Fruit fly (Drosophila melanogaster) S2 (cell line): ENCODE data around the gene kek4.

Experiments
- CG8478 ChIP-seq: fragments of >200 bp; optimal IDR thresholded peaks from 2 replicates; lab custom pipeline; 2018
- CTCF ChIP-seq, 2 experiments: fragments of >200 bp; optimal IDR thresholded peaks; 2 replicates each; lab custom pipeline; 2018

kek4 gene

dm6 chr2L:13190534-13190933 is 24.6 kb downstream of the kek4 start:
- no peak for TF ChIP-seq CTCF (optimal IDR thresholded peaks at IDR 0.05; lab: Kevin White, UChicago)
- no peak for TF ChIP-seq CG8478

DNA sequence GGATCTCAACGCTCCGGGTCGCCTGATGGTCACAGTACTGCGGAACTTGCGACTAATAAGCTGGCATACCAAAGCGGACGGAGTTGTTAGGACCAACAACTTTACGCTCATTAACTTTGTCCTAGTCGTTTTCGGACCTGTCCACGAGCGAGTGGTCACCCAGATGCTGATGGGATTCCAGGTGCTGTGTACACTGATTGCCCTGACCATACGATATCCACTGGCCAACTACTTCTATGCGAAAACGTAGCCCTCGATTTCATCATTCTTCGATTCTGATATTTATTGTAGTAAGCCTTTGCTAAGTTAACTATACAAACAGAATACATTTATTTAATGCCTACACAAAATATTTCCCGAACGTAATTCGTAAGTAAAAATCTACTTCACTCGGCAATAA is 32.0 kb downstream of the kek4 start, which contains the start of gene Rsph1:
Gene Rsph1 (plus strand): TSS at position 301 of the 400 bp plus-strand sequence.
- no peak for TF ChIP-seq CG8478
- TF ChIP-seq CTCF (optimal IDR thresholded peaks at IDR 0.05; lab: Kevin White, UChicago): no peak

DNA sequence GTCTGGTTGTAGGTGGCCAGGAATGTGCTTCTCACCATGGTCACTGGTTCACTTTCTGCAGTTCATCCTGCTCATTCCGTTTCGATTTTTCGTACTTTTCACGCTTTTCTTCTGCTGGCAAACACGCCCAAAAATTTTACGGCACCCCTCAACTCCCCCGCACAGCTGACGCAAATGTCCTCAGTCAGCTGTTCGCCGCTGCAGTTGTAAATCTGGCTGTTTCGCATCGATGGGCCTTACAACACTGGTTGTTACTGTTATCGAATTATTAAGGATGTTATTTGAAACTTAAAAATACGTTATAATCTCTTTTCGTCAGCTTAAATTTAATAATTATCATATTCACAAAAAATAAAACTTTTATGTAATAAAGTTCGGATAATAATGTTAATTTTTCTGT is 32.7 kb downstream of the kek4 start, which contains the start of gene Mgat3:
Gene Mgat3 (minus strand): TSS at position 182 of the 400 bp plus-strand sequence.
- no peak for TF ChIP-seq CTCF (optimal IDR thresholded peaks at IDR 0.05; lab: Kevin White, UChicago)
- no peak for TF ChIP-seq CG8478

- TF ChIP-seq CG8478 (no peak), CTCF (optimal IDR thresholded peaks at IDR 0.05; lab: Kevin White, UChicago) (no peak)
These were observed 36.1 kb downstream of the kek4 start, which contains the start of gene Alg7 for dm6 chr2L:13179095-13179494. TSS of gene Alg7 (plus strand) at chr2L:13179247.

dm6 chr2L:13176701-13177249 is 38.4 kb downstream of the kek4 start, which contains the start of the genes Sfmbt and CG5439:
TSS of gene Sfmbt (minus strand) at chr2L:13176785.
TSS of gene CG5439 (plus strand) at chr2L:13177150.
- TF ChIP-seq CTCF (optimal IDR thresholded peaks at IDR 0.05; lab: Kevin White, UChicago) (peak in 1 of 2 experiments; percentile 9), CG8478 (no peak)

dm6 chr2L:13176123-13176522 is 39.0 kb downstream of the kek4 start, which contains the start of gene CG43925:
TSS of gene CG43925 (plus strand) at chr2L:13176423.
- TF ChIP-seq CTCF (optimal IDR thresholded peaks at IDR 0.05; lab: Kevin White, UChicago) (no peak), CG8478 (no peak)

dm6 chr2L:13165802-13166347 is 49.3 kb downstream of the kek4 start, which contains the start of gene DnaJ-H:
TSS of gene DnaJ-H (minus strand) at chr2L:13166072.
- TF ChIP-seq CG8478 (no peak), CTCF (optimal IDR thresholded peaks at IDR 0.05; lab: Kevin White, UChicago) (no peak)

DNA sequence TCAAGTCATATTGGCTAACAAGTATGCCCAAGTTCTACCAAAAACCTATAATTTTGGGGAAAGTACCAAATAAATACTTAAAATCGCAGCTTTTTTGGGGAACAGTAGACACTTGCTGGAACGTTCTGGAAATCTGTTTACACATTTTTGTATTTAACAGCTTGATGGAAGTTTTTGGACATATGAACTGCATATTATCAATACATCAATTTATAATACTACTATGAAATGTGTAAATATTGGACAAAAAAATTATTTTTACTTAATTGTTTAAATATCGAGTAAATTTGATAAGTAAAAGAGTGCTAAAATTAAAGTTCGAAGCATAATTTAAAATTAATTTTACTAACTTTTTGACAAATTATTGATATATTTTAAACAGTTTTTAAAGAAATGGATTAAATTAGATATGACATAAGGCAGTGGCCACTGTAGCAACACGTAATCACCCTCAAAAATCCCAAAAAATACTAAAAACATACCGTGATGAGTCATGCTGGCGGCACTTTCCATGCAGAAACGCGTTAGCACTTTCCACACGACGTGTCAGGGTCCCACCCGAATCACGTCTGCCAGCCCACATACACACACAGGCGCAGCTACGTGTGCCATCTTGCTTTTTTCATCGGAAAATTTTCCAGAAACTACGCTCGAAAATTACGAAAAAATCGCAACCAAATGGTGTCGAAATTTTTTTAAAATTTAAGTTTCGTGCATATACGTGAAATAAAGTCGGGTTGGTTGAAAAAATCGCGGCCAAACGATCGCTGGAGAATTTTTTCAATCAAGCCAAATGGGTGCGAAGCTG is 50.0 kb downstream of the kek4 start, which contains the start of gene Sirt1:
Gene Sirt1 (plus strand): TSS at position 571 of the 808 bp plus-strand sequence.
- TF ChIP-seq CTCF (optimal IDR thresholded peaks at IDR 0.05; lab: Kevin White, UChicago) (no peak), CG8478 (no peak)
